Worm (Caenorhabditis elegans) whole organism, late embryonic: ENCODE measurements around the gene C32B5.6.
"Not testable (repeated sequence)": the region's sequence is repeated elsewhere in the genome, so short reads cannot be mapped to it uniquely, and the experiment has no call there.

Experiments used
- ahr-1 ChIP-seq: sonication (generic microtip); optimal IDR thresholded peaks from 2 replicates; lab custom pipeline; 2016; ENCODE audit warnings: missing genetic modification characterization, missing compliant biosample characterization
- ama-1 ChIP-seq: fragments of 150-350 bp; optimal IDR thresholded peaks from 2 replicates; lab custom pipeline; 2014
- ceh-18 ChIP-seq: sonication (generic microtip); optimal IDR thresholded peaks from 2 replicates; lab custom pipeline; 2016; ENCODE audit warnings: missing genetic modification characterization, missing compliant biosample characterization
- ceh-19 ChIP-seq: fragments of 200-800 bp; sonication (Bioruptor generic); optimal IDR thresholded peaks from 2 replicates; lab custom pipeline; 2018; ENCODE audit warnings: mild to moderate bottlenecking, missing genetic modification characterization, missing compliant biosample characterization
- ceh-2 ChIP-seq: sonication (generic microtip); optimal IDR thresholded peaks from 2 replicates; lab custom pipeline; 2016; ENCODE audit warnings: missing genotype, missing genetic modification characterization, missing compliant biosample characterization
- ceh-24 ChIP-seq: sonication (generic microtip); optimal IDR thresholded peaks from 2 replicates; lab custom pipeline; 2016; ENCODE audit warnings: mild to moderate bottlenecking, missing genetic modification characterization, missing compliant biosample characterization
- ceh-30 ChIP-seq: fragments of 150-350 bp; optimal IDR thresholded peaks from 2 replicates; lab custom pipeline; 2014; ENCODE audit warnings: missing biosample characterization, missing genetic modification characterization
- ceh-31 ChIP-seq: sonication (generic microtip); optimal IDR thresholded peaks from 2 replicates; lab custom pipeline; 2016; ENCODE audit warnings: missing genetic modification characterization, missing compliant biosample characterization
- ceh-34 ChIP-seq: sonication (generic microtip); optimal IDR thresholded peaks from 2 replicates; lab custom pipeline; 2016; ENCODE audit warnings: mild to moderate bottlenecking, missing genetic modification characterization, missing compliant biosample characterization
- ceh-45 ChIP-seq: fragments of 200-800 bp; sonication (Bioruptor generic); IDR thresholded peaks from 2 replicates; pipeline ENCODE4 v1.3.6; 2022; ENCODE audit warnings: missing genetic modification reagents, missing genetic modification characterization, missing compliant biosample characterization
- ceh-6 ChIP-seq: fragments of 200-800 bp; sonication (Bioruptor generic); optimal IDR thresholded peaks from 2 replicates; lab custom pipeline; 2018; ENCODE audit warnings: mild to moderate bottlenecking, missing genetic modification characterization, missing compliant biosample characterization
- ceh-9 ChIP-seq: sonication (generic microtip); optimal IDR thresholded peaks from 2 replicates; lab custom pipeline; 2016; ENCODE audit warnings: mild to moderate bottlenecking, missing genetic modification characterization, inconsistent platforms, missing compliant biosample characterization
- che-1 ChIP-seq: sonication (generic microtip); optimal IDR thresholded peaks from 2 replicates; lab custom pipeline; 2016; ENCODE audit warnings: mild to moderate bottlenecking, missing genetic modification characterization, missing compliant biosample characterization
- ets-4 ChIP-seq: sonication (generic microtip); optimal IDR thresholded peaks from 2 replicates; lab custom pipeline; 2016; ENCODE audit warnings: missing genetic modification characterization, missing compliant biosample characterization
- eyg-1 ChIP-seq: sonication (generic microtip); optimal IDR thresholded peaks from 2 replicates; lab custom pipeline; 2016; ENCODE audit warnings: missing genotype, missing genetic modification characterization, missing compliant biosample characterization
- fkh-10 ChIP-seq: fragments of 150-350 bp; optimal IDR thresholded peaks from 2 replicates; lab custom pipeline; 2014; ENCODE audit warnings: missing biosample characterization, missing genetic modification reagents, missing genetic modification characterization
- gmeb-2 ChIP-seq: sonication (generic microtip); optimal IDR thresholded peaks from 2 replicates; lab custom pipeline; 2016; ENCODE audit warnings: missing genetic modification characterization, inconsistent platforms, missing compliant biosample characterization
- hlh-8 ChIP-seq: sonication (generic microtip); optimal IDR thresholded peaks from 2 replicates; lab custom pipeline; 2016; ENCODE audit warnings: missing genotype, missing genetic modification characterization, missing compliant biosample characterization
- lin-11 ChIP-seq: fragments of 200-800 bp; sonication (Bioruptor generic); optimal IDR thresholded peaks from 2 replicates; lab custom pipeline; 2018; ENCODE audit warnings: mild to moderate bottlenecking, missing genetic modification characterization, missing compliant biosample characterization
- mec-3 ChIP-seq: sonication (generic microtip); optimal IDR thresholded peaks from 2 replicates; lab custom pipeline; 2016; ENCODE audit warnings: borderline replicate concordance, missing genetic modification characterization, missing compliant biosample characterization
- nfya-1 ChIP-seq: sonication (generic microtip); optimal IDR thresholded peaks from 2 replicates; lab custom pipeline; 2017; ENCODE audit warnings: missing genetic modification characterization, mild to moderate bottlenecking, missing compliant biosample characterization, antibody characterized with exemption, moderate library complexity
- npax-4 ChIP-seq: sonication (generic microtip); optimal IDR thresholded peaks from 2 replicates; lab custom pipeline; 2016; ENCODE audit warnings: missing genetic modification characterization, missing compliant biosample characterization
- odd-2 ChIP-seq: sonication (generic microtip); optimal IDR thresholded peaks from 2 replicates; lab custom pipeline; 2017; ENCODE audit warnings: antibody characterized with exemption, mild to moderate bottlenecking, missing genetic modification characterization, missing compliant biosample characterization
- pax-1 ChIP-seq: fragments of 150-350 bp; optimal IDR thresholded peaks from 2 replicates; lab custom pipeline; 2014; ENCODE audit warnings: missing biosample characterization, missing genetic modification characterization
- pha-2 ChIP-seq: sonication (generic microtip); optimal IDR thresholded peaks from 2 replicates; lab custom pipeline; 2017; ENCODE audit warnings: mild to moderate bottlenecking, missing genetic modification characterization, missing compliant biosample characterization
- pha-4 ChIP-seq: fragments of 150-350 bp; optimal IDR thresholded peaks from 2 replicates; lab custom pipeline; 2018; ENCODE audit warnings: missing biosample characterization, missing genetic modification reagents, missing genetic modification characterization
- pqm-1 ChIP-seq: sonication (generic microtip); optimal IDR thresholded peaks from 2 replicates; lab custom pipeline; 2016; ENCODE audit warnings: missing genetic modification characterization, missing compliant biosample characterization
- rnt-1 ChIP-seq: sonication (generic microtip); optimal IDR thresholded peaks from 2 replicates; lab custom pipeline; 2016; ENCODE audit warnings: missing genetic modification characterization, missing compliant biosample characterization
- sdc-2 ChIP-seq: sonication (generic microtip); optimal IDR thresholded peaks from 2 replicates; lab custom pipeline; 2016; ENCODE audit warnings: missing genotype, missing genetic modification characterization, missing compliant biosample characterization
- sox-2 ChIP-seq: fragments of 200-800 bp; sonication (Bioruptor generic); IDR thresholded peaks from 2 replicates; pipeline ENCODE4 v1.3.6; 2022; ENCODE audit warnings: missing genetic modification reagents, missing genetic modification characterization, missing compliant biosample characterization
- tbx-2 ChIP-seq: sonication (generic microtip); optimal IDR thresholded peaks from 2 replicates; lab custom pipeline; 2016; ENCODE audit warnings: missing genetic modification characterization, missing compliant biosample characterization
- tbx-7 ChIP-seq: sonication (generic microtip); optimal IDR thresholded peaks from 2 replicates; lab custom pipeline; 2016; ENCODE audit warnings: missing genotype, missing genetic modification characterization, missing compliant biosample characterization
- unc-3 ChIP-seq, 2 experiments: fragments of 200-800 bp in 1 of 2; sonication (Bioruptor generic) in 1 of 2; sonication (generic microtip) in 1 of 2; conservative IDR thresholded peaks in 1 of 2; optimal IDR thresholded peaks in 1 of 2; 2 replicates each; pipeline versions ENCODE4 v1.3.6 to Lab custom; 2016 to 2022; ENCODE audit warnings: missing compliant biosample characterization in 2 of 2, missing genetic modification characterization in 2 of 2, missing genetic modification reagents in 1 of 2
- unc-42 ChIP-seq: sonication (generic microtip); optimal IDR thresholded peaks from 2 replicates; lab custom pipeline; 2016; ENCODE audit warnings: missing genotype, missing genetic modification characterization, missing compliant biosample characterization
- zip-5 ChIP-seq: sonication (generic microtip); optimal IDR thresholded peaks from 2 replicates; lab custom pipeline; 2016; ENCODE audit warnings: missing genetic modification characterization, missing compliant biosample characterization
- ztf-16 ChIP-seq: sonication (generic microtip); optimal IDR thresholded peaks from 2 replicates; lab custom pipeline; 2017; ENCODE audit warnings: missing genetic modification characterization, missing compliant biosample characterization

The C32B5.6 gene

DNA sequence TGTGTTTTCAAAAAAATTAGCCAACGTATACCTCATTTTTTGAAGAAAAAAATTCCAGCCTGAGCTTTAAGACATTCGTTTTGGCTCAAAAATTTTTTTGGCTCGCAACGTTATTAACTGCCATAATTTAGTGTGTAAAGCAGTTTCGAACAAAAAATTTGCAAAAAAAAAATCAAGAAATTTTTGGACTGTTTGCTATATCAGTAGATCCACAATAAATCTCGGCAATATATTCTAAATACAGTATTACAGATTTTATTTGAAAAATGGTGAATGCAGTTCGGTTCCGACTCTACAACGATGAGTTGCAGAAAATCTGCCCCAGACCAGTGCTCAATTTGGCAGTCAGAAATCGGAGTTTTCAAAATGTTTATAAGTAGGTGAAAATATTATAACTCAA lies at the start of gene C32B5.6:
Gene C32B5.6, plus strand, starts transcription at position 301 of the 400 bp plus-strand sequence.
- TF ChIP-seq mec-3, ceh-9, pha-4 (tag; lab: Kevin White, UChicago): not testable (repeated sequence)

DNA sequence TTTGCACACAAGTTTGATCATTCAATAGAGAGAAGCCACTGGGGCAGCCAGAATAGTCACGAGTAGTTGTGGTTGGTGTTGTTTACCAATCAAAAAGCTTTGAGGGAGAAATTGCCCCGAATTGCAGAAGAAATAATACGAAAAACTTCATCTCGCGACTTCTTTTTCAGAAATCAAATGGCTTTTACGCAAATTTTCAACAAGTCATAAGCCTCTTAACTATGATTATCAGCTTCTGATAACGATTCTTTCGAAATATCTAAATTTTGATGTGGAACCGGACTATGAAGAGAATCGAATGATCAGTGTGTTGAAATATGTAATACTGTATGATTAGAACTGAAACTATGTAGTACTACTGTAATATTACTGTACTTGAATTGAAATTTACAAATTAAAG lies 47.9 kb upstream of the C32B5.6 start:
- TF ChIP-seq che-1 = no peak
- TF ChIP-seq pha-4 (tag; lab: Kevin White, UChicago) = no peak
- TF ChIP-seq rnt-1 (tag; lab: Kevin White, UChicago) = no peak
- TF ChIP-seq ceh-30 (tag; lab: Kevin White, UChicago) = no peak
- no peak for TF ChIP-seq ceh-19
- TF ChIP-seq odd-2 (tag; lab: Kevin White, UChicago) = no peak
- TF ChIP-seq ets-4 (tag; lab: Kevin White, UChicago) = no peak

DNA sequence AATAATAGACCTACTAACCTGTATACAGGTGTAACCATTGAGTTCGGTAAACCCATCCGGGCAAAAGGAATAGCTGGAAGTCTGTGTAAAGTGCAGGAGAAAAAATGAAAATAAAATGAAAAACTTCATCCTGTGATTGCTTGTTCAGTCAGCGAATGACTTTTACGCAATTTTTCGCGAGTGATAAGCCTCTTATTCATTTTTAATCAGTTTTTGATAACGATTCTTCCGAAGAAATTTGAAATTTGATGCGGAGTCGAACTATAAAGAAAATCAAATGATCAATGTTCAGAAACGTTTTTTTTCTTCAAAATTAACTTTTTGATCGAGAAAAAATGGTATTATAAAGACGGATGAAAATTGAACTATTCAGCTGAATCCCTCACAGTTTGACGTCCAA lies 45.4 kb upstream of the C32B5.6 start:
- TF ChIP-seq zip-5 (tag; lab: Kevin White, UChicago) (no peak), rnt-1 (tag; lab: Kevin White, UChicago) (no peak), ceh-30 (tag; lab: Kevin White, UChicago) (no peak), unc-42 (tag; lab: Kevin White, UChicago) (no peak), sox-2 (no peak), ahr-1 (no peak), gmeb-2 (tag; lab: Kevin White, UChicago) (no peak), pax-1 (tag; lab: Kevin White, UChicago) (no peak), pha-2 (tag; lab: Kevin White, UChicago) (no peak), ceh-31 (no peak), tbx-7 (tag; lab: Kevin White, UChicago) (no peak), unc-3 (GFP tag; conservative IDR thresholded peaks at IDR 0.05; lab: Robert Waterston, UW) (no peak), unc-3 (tag; optimal IDR thresholded peaks at IDR 0.05; lab: Kevin White, UChicago) (no peak), lin-11 (tag; lab: Kevin White, UChicago) (no peak), eyg-1 (no peak), ceh-34 (tag; lab: Kevin White, UChicago) (no peak), ceh-6 (no peak), sdc-2 (no peak), hlh-8 (tag; lab: Kevin White, UChicago) (no peak)

DNA sequence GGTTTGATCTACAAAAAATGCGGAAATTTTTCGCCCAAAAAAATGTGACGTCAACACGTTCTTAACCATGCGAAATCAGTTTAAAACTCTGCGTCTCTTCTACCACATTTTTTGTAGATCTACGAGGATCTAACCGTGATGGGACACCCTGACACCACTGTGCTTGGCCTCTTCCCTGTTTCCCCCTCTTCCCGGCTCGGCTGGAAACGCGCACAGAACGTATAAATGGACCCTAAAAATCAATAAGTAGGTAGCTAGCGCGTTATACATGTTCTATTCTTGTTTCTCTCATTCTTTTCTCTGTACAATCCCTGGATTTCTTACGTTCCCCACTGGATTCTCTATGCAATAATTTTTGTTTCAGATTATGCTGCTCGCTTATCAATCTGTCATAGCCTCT lies 44.7 kb upstream of the C32B5.6 start, which contains the start of gene fbxc-28:
Gene fbxc-28, plus strand, starts transcription at position 301 of the 400 bp plus-strand sequence.
- TF ChIP-seq ceh-31 (no peak), nfya-1 (no peak), mec-3 (tag; lab: Kevin White, UChicago) (no peak), pqm-1 (no peak), unc-42 (tag; lab: Kevin White, UChicago) (no peak), hlh-8 (tag; lab: Kevin White, UChicago) (no peak), ceh-30 (tag; lab: Kevin White, UChicago) (no peak), che-1 (no peak), fkh-10 (GFP tag; lab: Kevin White, UChicago) (no peak)
- TF ChIP-seq, all 69 proteins: peak for 0

DNA sequence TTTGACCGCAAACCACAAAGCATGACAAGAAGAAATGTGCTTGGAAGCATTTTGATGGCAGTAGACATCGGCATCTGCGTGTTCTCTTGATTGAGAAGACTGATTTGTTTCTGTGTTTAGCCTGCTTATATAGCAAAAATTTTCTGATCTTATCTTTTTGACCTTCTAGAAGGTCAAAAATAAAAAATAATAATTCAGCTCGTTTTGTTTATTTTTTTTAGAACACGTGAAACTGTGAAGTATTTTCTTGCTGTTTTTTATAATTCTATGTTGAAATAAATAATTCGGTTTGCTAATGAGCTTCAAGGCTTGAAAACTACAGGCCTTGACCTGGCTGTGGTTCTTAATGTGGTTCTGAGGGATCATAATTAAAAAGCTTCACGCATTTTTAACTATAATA lies 40.9 kb upstream of the C32B5.6 start, which contains the start of gene R07C3.13:
Gene R07C3.13, minus strand, starts transcription at position 101 of the 400 bp plus-strand sequence.
- no peak for TF ChIP-seq ceh-18 (tag; lab: Kevin White, UChicago)
- TF ChIP-seq npax-4 = no peak
- TF ChIP-seq ceh-9 (tag; lab: Kevin White, UChicago) = no peak
- TF ChIP-seq nfya-1 = no peak
- no peak for TF ChIP-seq lin-11 (tag; lab: Kevin White, UChicago)
- no peak for TF ChIP-seq ceh-2
- TF ChIP-seq ztf-16 = no peak
- TF ChIP-seq ceh-45 (GFP tag; lab: Robert Waterston, UW) = no peak
- no peak for TF ChIP-seq ama-1 (lab: Kevin White, UChicago)
- TF ChIP-seq ceh-24 (tag; lab: Kevin White, UChicago) = no peak
- no peak for TF ChIP-seq tbx-2 (tag; lab: Kevin White, UChicago)
- TF ChIP-seq eyg-1 = no peak
- no peak for TF ChIP-seq tbx-7 (tag; lab: Kevin White, UChicago)
